Worm (Caenorhabditis elegans): ENCODE results near the gene F55G11.7.

DNA sequence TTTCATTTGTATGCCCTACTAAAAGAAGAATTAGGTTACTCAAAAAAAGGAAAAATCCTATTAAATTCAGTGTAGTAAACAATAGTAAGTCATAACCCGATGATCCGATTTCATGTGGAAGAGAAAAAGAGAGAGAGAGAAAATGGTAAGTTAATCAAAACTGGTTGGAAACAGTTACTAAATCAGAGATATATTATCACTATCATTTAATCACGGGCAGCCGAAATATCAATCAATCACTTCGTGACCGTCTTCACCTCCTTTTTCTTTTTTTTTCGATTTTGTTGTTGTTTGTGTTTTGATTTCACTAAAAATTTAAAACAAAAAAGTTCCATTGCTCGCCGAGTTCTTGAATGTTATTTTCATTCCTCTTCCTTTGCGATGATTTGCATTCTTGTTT, 37.3 kb downstream of the F55G11.7 start:
- TF ChIP-seq unc-86 (tag; optimal IDR thresholded peaks at IDR 0.05) (no peak), pag-3 (tag; optimal IDR thresholded peaks at IDR 0.05; ENCODE audit: borderline replicate concordance, insufficient read depth) (no peak), nhr-11 (tag; optimal IDR thresholded peaks at IDR 0.05) (no peak), pax-3 (tag; optimal IDR thresholded peaks at IDR 0.05) (no peak), mab-9 (GFP tag; IDR thresholded peaks at IDR 0.05) (no peak), nhr-85 (tag) (peak; percentile 85), ces-1 (GFP tag; optimal IDR thresholded peaks at IDR 0.05) (no peak), lin-13 (GFP tag; optimal IDR thresholded peaks at IDR 0.05) (no peak), ama-1 (optimal IDR thresholded peaks at IDR 0.05) (no peak), nhr-77 (tag; optimal IDR thresholded peaks at IDR 0.05) (no peak), hlh-17 (GFP tag; optimal IDR thresholded peaks at IDR 0.05; ENCODE audit: borderline replicate concordance) (no peak), fkh-8 (tag; optimal IDR thresholded peaks at IDR 0.05) (no peak), hpl-2 (GFP tag; optimal IDR thresholded peaks at IDR 0.05) (no peak), tbx-2 (tag; optimal IDR thresholded peaks at IDR 0.05) (no peak)

All from whole organism, L1 larva.